Fruit fly (Drosophila melanogaster): ENCODE data around the gene CG9458.
A peak's percentile ranks its signal among the peaks of the same experiment; 100 is the strongest.

The CG9458 gene

DNA sequence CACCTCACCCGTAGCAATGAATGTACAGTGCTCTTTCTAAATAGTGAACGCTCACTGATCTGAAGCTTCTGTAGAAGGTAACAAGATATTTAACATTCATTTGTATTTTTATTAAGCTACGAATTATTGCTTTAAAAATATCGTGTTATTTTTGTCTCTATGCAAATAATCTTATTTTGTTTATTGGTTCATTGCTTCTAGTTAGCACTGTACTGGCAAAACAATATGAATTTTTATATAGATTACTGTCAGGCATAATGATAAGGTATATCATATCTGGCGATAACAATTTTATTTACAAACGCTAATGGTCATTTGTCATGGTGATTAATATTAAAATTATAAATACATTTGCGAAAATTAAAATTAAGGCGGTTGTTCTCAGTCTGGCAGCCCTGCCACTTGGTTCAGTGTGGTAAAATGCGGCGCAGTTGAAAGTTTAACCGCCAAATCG lies 48.1 kb downstream of the CG9458 start, which contains the start of gene CG9471 (continued):
- TF ChIP-seq CG31365 (tag; optimal IDR thresholded peaks at IDR 0.05): peak; percentile 47
- peak; percentile 81 for TF ChIP-seq her (GFP tag; optimal IDR thresholded peaks at IDR 0.05)
- TF ChIP-seq scrt (GFP tag; optimal IDR thresholded peaks at IDR 0.05): peak; percentile 80
- peak; percentile 90 for TF ChIP-seq CG7556 (GFP tag; optimal IDR thresholded peaks at IDR 0.05)
- TF ChIP-seq CG7987 (GFP tag; optimal IDR thresholded peaks at IDR 0.05): peak; percentile 80
- TF ChIP-seq vvl (GFP tag; IDR thresholded peaks at IDR 0.05): peak; percentile 97
- TF ChIP-seq CG13424 (tag; optimal IDR thresholded peaks at IDR 0.05): peak; percentile 90
- peak; percentile 85 for TF ChIP-seq Mrtf (GFP tag; IDR thresholded peaks at IDR 0.05)
- TF ChIP-seq hkb (optimal IDR thresholded peaks at IDR 0.05): no peak
- TF ChIP-seq hkb (GFP tag; IDR thresholded peaks at IDR 0.05): peak; percentile 95
- peak; percentile 95 for TF ChIP-seq gem (tag; optimal IDR thresholded peaks at IDR 0.05)
- peak; percentile 91 for TF ChIP-seq slou (GFP tag; optimal IDR thresholded peaks at IDR 0.05)
- no peak for TF ChIP-seq sna (GFP tag; IDR thresholded peaks at IDR 0.05; ENCODE audit: partially characterized antibody)
- peak; percentile 82 for TF ChIP-seq CG33557 (GFP tag; optimal IDR thresholded peaks at IDR 0.05)
- peak; percentile 91 for TF ChIP-seq CG17385 (GFP tag; optimal IDR thresholded peaks at IDR 0.05)
- TF ChIP-seq Ptx1 (GFP tag; IDR thresholded peaks at IDR 0.05): peak; percentile 96
- TF ChIP-seq Dek (tag; optimal IDR thresholded peaks at IDR 0.05): peak; percentile 90
- TF ChIP-seq CG14710 (tag; optimal IDR thresholded peaks at IDR 0.05): peak; percentile 86
- no peak for TF ChIP-seq pan (optimal IDR thresholded peaks at IDR 0.05)
- TF ChIP-seq pan (GFP tag; optimal IDR thresholded peaks at IDR 0.05 in 1 of 2, IDR thresholded peaks at IDR 0.05 in 1 of 2): peak in 1 of 2 experiments; percentile 95
- TF ChIP-seq CG16813 (GFP tag; IDR thresholded peaks at IDR 0.05; ENCODE audit: partially characterized antibody): 0 out of 3 replicates have a peak, but pooled peaks have one; percentile 24
- TF ChIP-seq lmd (GFP tag; IDR thresholded peaks at IDR 0.05): peak; percentile 92
- peak; percentile 88 for TF ChIP-seq GATAe (GFP tag; conservative IDR thresholded peaks at IDR 0.05)
- no peak for TF ChIP-seq nerfin-2 (GFP tag; IDR thresholded peaks at IDR 0.05; ENCODE audit: partially characterized antibody)
- peak; percentile 84 for TF ChIP-seq CG9609 (GFP tag; optimal IDR thresholded peaks at IDR 0.05)
- TF ChIP-seq br (optimal IDR thresholded peaks at IDR 0.05): no peak
- TF ChIP-seq Atf6 (GFP tag; IDR thresholded peaks at IDR 0.05): peak; percentile 94
- TF ChIP-seq corto (GFP tag; optimal IDR thresholded peaks at IDR 0.05): peak; percentile 86
- TF ChIP-seq vfl (GFP tag; optimal IDR thresholded peaks at IDR 0.05): peak; percentile 82
- TF ChIP-seq stc (GFP tag; IDR thresholded peaks at IDR 0.05): peak; percentile 94
- peak; percentile 91 for TF ChIP-seq CG17829 (tag; optimal IDR thresholded peaks at IDR 0.05)
- TF ChIP-seq aop (GFP tag; IDR thresholded peaks at IDR 0.05): peak; percentile 80
- TF ChIP-seq Lim3 (GFP tag; IDR thresholded peaks at IDR 0.05): peak; percentile 65; the same call in 1 of the 2 replicates
- peak; percentile 86 for TF ChIP-seq CG11085 (GFP tag; IDR thresholded peaks at IDR 0.05)
- peak; percentile 85 to 89 for TF ChIP-seq chif (GFP tag; optimal IDR thresholded peaks at IDR 0.05)
- TF ChIP-seq Xrp1 (GFP tag; IDR thresholded peaks at IDR 0.05): peak; percentile 95
- peak; percentile 83 for TF ChIP-seq CG4328 (GFP tag; optimal IDR thresholded peaks at IDR 0.05)
- TF ChIP-seq sens-2 (GFP tag; IDR thresholded peaks at IDR 0.05): peak; percentile 85
- peak; percentile 91 for TF ChIP-seq CG13775 (GFP tag; optimal IDR thresholded peaks at IDR 0.05)
- TF ChIP-seq CG1647 (GFP tag; optimal IDR thresholded peaks at IDR 0.05): peak; percentile 85
- peak; percentile 90 for TF ChIP-seq Rx (GFP tag; IDR thresholded peaks at IDR 0.05)
- no peak for TF ChIP-seq CG14965 (GFP tag; optimal IDR thresholded peaks at IDR 0.05; ENCODE audit: borderline replicate concordance)
- peak; percentile 48; the same call in 1 of the 3 replicates for TF ChIP-seq sr (GFP tag; IDR thresholded peaks at IDR 0.05)
- peak; percentile 70; the same call in 1 of the 2 replicates for TF ChIP-seq CG8765 (GFP tag; IDR thresholded peaks at IDR 0.05)
- TF ChIP-seq pfk (GFP tag; optimal IDR thresholded peaks at IDR 0.05): peak; percentile 25
- peak; percentile 74 for TF ChIP-seq ro (GFP tag; IDR thresholded peaks at IDR 0.05)
- TF ChIP-seq CG14050 (GFP tag; IDR thresholded peaks at IDR 0.05): peak; percentile 90
- peak; percentile 77 for TF ChIP-seq CG8089 (GFP tag; optimal IDR thresholded peaks at IDR 0.05)
- peak; percentile 83 for TF ChIP-seq CG1792 (GFP tag; optimal IDR thresholded peaks at IDR 0.05)
- TF ChIP-seq exex (tag; optimal IDR thresholded peaks at IDR 0.05): peak; percentile 92
- TF ChIP-seq CHES-1-like (GFP tag; optimal IDR thresholded peaks at IDR 0.05): peak; percentile 84
- TF ChIP-seq CG9932 (GFP tag; IDR thresholded peaks at IDR 0.05): peak; percentile 93
